Worm (Caenorhabditis elegans) whole organism, mixed stage, embryonic: ENCODE results near the gene Y62H9A.3.

Experiments used
- mep-1 ChIP-seq: fragments of 150-350 bp; optimal IDR thresholded peaks from 2 replicates; lab custom pipeline; 2017; ENCODE audit warnings: missing biosample characterization, missing genetic modification reagents, missing genetic modification characterization, inconsistent platforms
- nhr-28 ChIP-seq: fragments of 150-350 bp; optimal IDR thresholded peaks from 2 replicates; lab custom pipeline; 2014; ENCODE audit warnings: missing biosample characterization, missing genetic modification characterization
- pha-4 ChIP-seq: fragments of 150-350 bp; optimal IDR thresholded peaks from 2 replicates; lab custom pipeline; 2018; ENCODE audit warnings: missing biosample characterization, missing genetic modification reagents, missing genetic modification characterization
- unc-62 ChIP-seq: fragments of 150-350 bp; optimal IDR thresholded peaks from 2 replicates; lab custom pipeline; 2014; ENCODE audit warnings: missing biosample characterization, missing genetic modification reagents, missing genetic modification characterization

DNA sequence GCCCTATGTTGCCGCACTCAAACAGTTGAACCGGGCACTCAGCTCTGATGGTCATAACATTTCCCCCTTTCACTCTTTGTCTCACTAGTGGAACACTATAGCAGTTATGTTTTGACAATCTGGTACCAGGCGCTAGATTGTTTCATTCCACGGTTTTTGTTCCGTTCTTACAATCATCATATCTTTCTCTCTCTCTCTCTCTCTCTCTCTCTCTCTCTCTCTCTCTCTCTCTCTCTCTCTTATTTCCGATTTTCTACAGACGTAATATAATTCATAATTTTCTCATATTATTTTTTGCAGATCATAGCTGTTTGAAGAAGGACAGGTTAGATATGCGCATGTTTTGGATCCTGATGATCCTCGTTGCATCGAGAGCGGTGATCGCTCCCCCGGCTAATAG is 34.1 kb upstream of the Y62H9A.3 start, which contains the start of gene Y62H9A.12:
- TF ChIP-seq nhr-28 (tag; lab: Kevin White, UChicago) = no peak
- no peak for TF ChIP-seq unc-62 (GFP tag; lab: Kevin White, UChicago)
- TF ChIP-seq pha-4 (tag; lab: Kevin White, UChicago) = no peak
- TF ChIP-seq mep-1 = no peak
